Worm (Caenorhabditis elegans) whole organism, young adult: Measurements from ENCODE around the gene bath-37.
A peak's percentile ranks its signal among the peaks of the same experiment; 100 is the strongest.

Experiments
- F39B2.1 ChIP-seq: fragments of 200-800 bp; sonication (Bioruptor generic); IDR thresholded peaks from 2 replicates; pipeline ENCODE4 v1.3.6; 2022; ENCODE audit warnings: missing genetic modification reagents, missing genetic modification characterization, missing compliant biosample characterization
- ama-1 ChIP-seq, 3 experiments: fragments of 150-350 bp in 1 of 3; sonication (generic microtip) in 2 of 3; optimal IDR thresholded peaks; 2 replicates each; lab custom pipeline; 2014 to 2018; ENCODE audit warnings: missing biosample characterization in 2 of 3, missing genetic modification characterization in 2 of 3, missing genetic modification reagents in 2 of 3
- aptf-2 ChIP-seq: fragments of 200-800 bp; sonication (Bioruptor generic); conservative IDR thresholded peaks from 2 replicates; pipeline ENCODE4 v1.3.6; 2022; ENCODE audit warnings: missing genetic modification reagents, missing genetic modification characterization, missing compliant biosample characterization
- bed-2 ChIP-seq: fragments of 200-800 bp; sonication (Bioruptor generic); IDR thresholded peaks from 2 replicates; pipeline ENCODE4 v1.3.6; 2022; ENCODE audit warnings: missing genetic modification reagents, missing genetic modification characterization, missing compliant biosample characterization
- ceh-100 ChIP-seq: fragments of 200-800 bp; sonication (Bioruptor generic); IDR thresholded peaks from 2 replicates; pipeline ENCODE4 v1.3.6; 2022; ENCODE audit warnings: missing genetic modification reagents, missing genetic modification characterization, missing compliant biosample characterization
- ceh-79 ChIP-seq: sonication (generic microtip); optimal IDR thresholded peaks from 2 replicates; lab custom pipeline; 2017; ENCODE audit warnings: mild to moderate bottlenecking, missing genetic modification characterization, missing compliant biosample characterization
- dpl-1 ChIP-seq: fragments of 150-350 bp; optimal IDR thresholded peaks from 2 replicates; lab custom pipeline; 2014; ENCODE audit warnings: missing biosample characterization, missing genetic modification reagents, missing genetic modification characterization
- ztf-28 ChIP-seq: fragments of 200-800 bp; sonication (Bioruptor generic); IDR thresholded peaks from 2 replicates; pipeline ENCODE4 v1.3.6; 2022; ENCODE audit warnings: missing genetic modification reagents, missing genetic modification characterization, missing compliant biosample characterization

- TF ChIP-seq F39B2.1 (GFP tag; lab: Robert Waterston, UW) (no peak), ama-1 (optimal IDR thresholded peaks at IDR 0.05; lab: Kevin White, UChicago) (peak; percentile 1), ama-1 (GFP tag; optimal IDR thresholded peaks at IDR 0.05; lab: Kevin White, UChicago) (no peak), bed-2 (GFP tag; lab: Robert Waterston, UW) (no peak), ceh-79 (no peak), ztf-28 (GFP tag; lab: Robert Waterston, UW) (no peak), aptf-2 (no peak), ceh-100 (GFP tag; lab: Robert Waterston, UW) (no peak), dpl-1 (GFP tag; lab: Kevin White, UChicago) (no peak)
These were observed 20.2 kb downstream of the bath-37 start for ce11 chrIV:12088898-12089297.
